Fruit fly (Drosophila melanogaster) ovary, adult (tissue): ENCODE results near the gene Tnpo-SR.

Experiments used
- CG17801 ChIP-seq: fragments of 200-800 bp; optimal IDR thresholded peaks from 2 replicates; lab custom pipeline; 2019; ENCODE audit warnings: missing biosample characterization, mild to moderate bottlenecking, missing genetic modification characterization, moderate library complexity; ENCODE audit not compliant: partially characterized antibody

Gene Tnpo-SR

DNA sequence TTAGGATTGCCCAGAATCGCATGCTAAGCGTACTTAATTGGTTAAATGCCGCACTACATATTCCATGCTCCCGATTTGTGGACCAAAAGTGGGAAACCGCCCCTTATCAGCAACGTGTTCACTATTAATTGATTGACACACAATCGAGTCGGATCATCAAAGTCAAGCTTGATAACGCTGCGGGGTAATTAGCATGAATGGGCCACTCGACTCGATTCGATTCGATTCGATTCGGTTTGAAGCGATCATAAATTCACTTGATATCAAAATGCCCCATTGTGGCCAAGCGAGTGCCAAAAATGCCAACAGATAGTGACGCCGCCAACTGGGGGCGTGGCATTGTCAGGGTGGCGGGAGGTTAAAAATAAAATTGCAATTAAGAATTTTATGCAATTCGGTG, 47.9 kb downstream of the Tnpo-SR start:
- no peak for TF ChIP-seq CG17801 (GFP tag; lab: Kevin White, UChicago)

DNA sequence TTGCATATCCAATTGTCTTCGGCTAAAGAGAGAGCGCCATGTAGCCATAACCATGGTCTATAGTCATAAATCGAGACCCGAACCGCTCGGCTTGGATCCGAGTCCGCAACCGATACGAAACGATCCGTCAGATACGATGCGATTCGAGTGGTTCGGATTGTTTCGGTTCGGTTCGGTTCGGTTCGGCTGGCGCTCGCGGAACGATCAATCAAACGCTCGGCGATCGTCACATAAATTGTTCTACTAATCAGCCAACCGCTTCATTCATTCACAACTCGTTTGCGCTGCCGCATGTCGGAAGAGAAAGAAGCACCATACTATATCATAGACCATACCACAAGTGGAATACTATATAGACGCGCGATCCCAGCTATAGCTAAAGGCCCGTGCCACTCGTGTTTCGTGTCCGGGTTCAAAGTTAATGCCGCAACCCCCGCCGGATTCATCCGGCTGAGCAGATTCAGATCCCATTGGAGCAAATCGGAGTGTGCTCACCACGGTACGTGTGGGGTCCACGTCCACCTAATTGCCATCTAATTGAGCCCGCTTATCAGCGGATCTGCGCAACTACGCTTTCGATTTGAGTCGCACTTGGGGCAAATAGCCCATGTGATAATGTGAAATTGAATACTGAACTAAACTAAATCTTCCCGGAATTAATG, 48.4 kb downstream of the Tnpo-SR start:
- no peak for TF ChIP-seq CG17801 (GFP tag; lab: Kevin White, UChicago)

DNA sequence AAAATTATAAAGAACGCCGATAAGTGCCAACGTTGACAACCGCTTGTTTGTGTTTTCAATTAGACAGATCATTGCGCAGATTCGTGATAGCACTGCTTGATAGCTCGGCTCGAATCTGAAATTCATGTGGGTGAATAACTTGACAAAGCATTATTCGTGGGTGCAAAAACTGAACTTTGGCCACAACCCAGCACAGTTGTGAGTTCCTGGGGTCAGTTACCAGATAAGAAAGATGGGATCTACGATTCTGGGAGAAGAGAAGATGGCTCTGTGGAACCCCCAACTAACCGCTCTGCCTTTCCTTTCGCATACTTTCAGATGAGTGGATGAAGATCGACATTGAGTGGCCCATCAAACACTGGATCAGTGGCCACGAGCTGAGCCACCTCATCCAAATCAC, 51.1 kb downstream of the Tnpo-SR start:
- no peak for TF ChIP-seq CG17801 (GFP tag; lab: Kevin White, UChicago)

DNA sequence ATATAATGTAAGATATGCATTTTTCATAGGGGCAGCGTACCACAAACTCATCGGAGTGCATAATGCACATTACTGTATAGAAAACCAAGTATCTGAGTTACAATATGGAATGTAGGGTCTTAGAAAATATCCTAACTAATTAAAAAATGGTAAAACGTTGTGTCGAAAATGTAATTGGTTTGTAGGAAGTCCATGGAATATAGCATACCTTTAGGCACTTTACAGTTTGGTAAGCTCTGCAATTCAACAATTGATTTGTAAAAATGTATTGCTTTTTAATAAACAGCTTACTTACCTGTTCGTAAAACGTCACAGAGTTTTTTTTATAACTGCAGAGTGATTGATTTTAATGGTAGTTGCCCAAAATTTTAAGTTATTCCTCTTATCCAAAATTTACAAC, 52.4 kb downstream of the Tnpo-SR start, which contains the start of gene CG2964:
CG2964 (plus strand) TSS at position 301 of the 400 bp plus-strand sequence.
- no peak for TF ChIP-seq CG17801 (GFP tag; lab: Kevin White, UChicago)
